Fruit fly (Drosophila melanogaster) whole organism, embryonic: Measurements from ENCODE around the gene flfl.

Source experiments
- Asciz ChIP-seq: fragments of 200-800 bp; sonication (Bioruptor generic); optimal IDR thresholded peaks from 2 replicates; lab custom pipeline; 2017; ENCODE audit warnings: missing biosample characterization, mild to moderate bottlenecking, missing genetic modification characterization, missing genetic modification reagents
- BtbVII ChIP-seq: fragments of 200-800 bp; sonication (Bioruptor generic); optimal IDR thresholded peaks from 3 replicates; lab custom pipeline; 2017; ENCODE audit warnings: missing biosample characterization, mild to moderate bottlenecking, missing genetic modification characterization
- C15 ChIP-seq: fragments of 200-800 bp; sonication (Bioruptor generic); IDR thresholded peaks from 3 replicates; pipeline ENCODE4 v1.3.6; 2022; ENCODE audit warnings: missing biosample characterization, missing genetic modification characterization
- CG10431 ChIP-seq: fragments of 200-800 bp; sonication (Bioruptor generic); optimal IDR thresholded peaks from 3 replicates; lab custom pipeline; 2018; ENCODE audit warnings: missing biosample characterization, mild to moderate bottlenecking, missing genetic modification characterization
- CG2199 ChIP-seq: fragments of 200-800 bp; sonication (Bioruptor generic); IDR thresholded peaks from 3 replicates; pipeline ENCODE4 v1.3.6; 2022; ENCODE audit warnings: missing biosample characterization, missing genetic modification characterization
- CG2712 ChIP-seq: fragments of 200-800 bp; optimal IDR thresholded peaks from 3 replicates; lab custom pipeline; 2019; ENCODE audit warnings: missing biosample characterization, mild to moderate bottlenecking, missing genetic modification characterization, moderate library complexity
- CG30403 ChIP-seq: fragments of 200-800 bp; sonication (Bioruptor generic); optimal IDR thresholded peaks from 3 replicates; lab custom pipeline; 2016; ENCODE audit warnings: missing biosample characterization, missing genetic modification characterization
- CG3407 ChIP-seq: fragments of 200-800 bp; sonication (Bioruptor generic); optimal IDR thresholded peaks from 2 replicates; lab custom pipeline; 2018; ENCODE audit warnings: missing biosample characterization, mild to moderate bottlenecking, missing genetic modification characterization
- CG4404 ChIP-seq: fragments of 200-800 bp; sonication (Bioruptor generic); IDR thresholded peaks from 2 replicates; pipeline ENCODE4 v1.3.6; 2022; ENCODE audit warnings: missing biosample characterization, missing genetic modification characterization
- CG4424 ChIP-seq: fragments of 200-800 bp; sonication (Bioruptor generic); optimal IDR thresholded peaks from 3 replicates; lab custom pipeline; 2016; ENCODE audit warnings: missing biosample characterization, missing genetic modification characterization
- CG4617 ChIP-seq: fragments of 200-800 bp; sonication (Bioruptor generic); optimal IDR thresholded peaks from 3 replicates; lab custom pipeline; 2016; ENCODE audit warnings: missing biosample characterization, missing genetic modification characterization, borderline replicate concordance
- CG5180 ChIP-seq: fragments of 200-800 bp; sonication (Bioruptor generic); optimal IDR thresholded peaks from 3 replicates; lab custom pipeline; 2017; ENCODE audit warnings: missing biosample characterization, missing genetic modification characterization, mild to moderate bottlenecking, moderate library complexity, missing genetic modification reagents
- CG6654 ChIP-seq: fragments of 200-800 bp; sonication (Bioruptor generic); optimal IDR thresholded peaks from 2 replicates; lab custom pipeline; 2017; ENCODE audit warnings: missing biosample characterization, mild to moderate bottlenecking, missing genetic modification characterization
- CG7745 ChIP-seq: fragments of 200-800 bp; sonication (Bioruptor generic); optimal IDR thresholded peaks from 2 replicates; lab custom pipeline; 2018; ENCODE audit warnings: missing biosample characterization, mild to moderate bottlenecking, missing genetic modification characterization, moderate library complexity
- CG7928 ChIP-seq: fragments of 200-800 bp; sonication (Bioruptor generic); optimal IDR thresholded peaks from 2 replicates; lab custom pipeline; 2017; ENCODE audit warnings: missing biosample characterization, mild to moderate bottlenecking, missing genetic modification characterization
- CTCF ChIP-seq: fragments of 200-800 bp; sonication (Bioruptor generic); optimal IDR thresholded peaks from 2 replicates; lab custom pipeline; 2017; ENCODE audit warnings: missing biosample characterization, mild to moderate bottlenecking, missing genetic modification characterization, moderate library complexity
- Chrac-16 ChIP-seq: fragments of 200-800 bp; sonication (Bioruptor generic); optimal IDR thresholded peaks from 3 replicates; lab custom pipeline; 2016; ENCODE audit warnings: missing biosample characterization, missing genetic modification characterization
- Dip3 ChIP-seq: fragments of 200-800 bp; sonication (Bioruptor generic); optimal IDR thresholded peaks from 3 replicates; lab custom pipeline; 2016; ENCODE audit warnings: missing biosample characterization, missing genetic modification characterization
- Fer2 ChIP-seq: fragments of 200-800 bp; sonication (Bioruptor generic); optimal IDR thresholded peaks from 2 replicates; lab custom pipeline; 2018; ENCODE audit warnings: missing biosample characterization, mild to moderate bottlenecking, missing genetic modification characterization, moderate library complexity
- HLH54F ChIP-seq: fragments of 200-800 bp; sonication (Bioruptor generic); optimal IDR thresholded peaks from 3 replicates; lab custom pipeline; 2016; ENCODE audit warnings: missing biosample characterization, missing genetic modification characterization
- HmgD ChIP-seq: fragments of 200-800 bp; sonication (Bioruptor generic); optimal IDR thresholded peaks from 3 replicates; lab custom pipeline; 2016; ENCODE audit warnings: missing biosample characterization, missing genetic modification characterization
- Hr78 ChIP-seq, 2 experiments: fragments of 200-800 bp in 1 of 2; fragments of >200 bp in 1 of 2; sonication (Bioruptor generic) in 1 of 2; optimal IDR thresholded peaks; 2 replicates each; lab custom pipeline; 2017 to 2019; ENCODE audit warnings: missing biosample characterization in 2 of 2, missing genetic modification characterization in 2 of 2, mild to moderate bottlenecking in 1 of 2, moderate library complexity in 1 of 2
- Lpt ChIP-seq: fragments of >200 bp; optimal IDR thresholded peaks from 2 replicates; lab custom pipeline; 2018; ENCODE audit warnings: missing biosample characterization, missing genetic modification characterization
- Max ChIP-seq: fragments of 200-800 bp; sonication (Bioruptor generic); optimal IDR thresholded peaks from 2 replicates; lab custom pipeline; 2016; ENCODE audit warnings: missing biosample characterization, mild to moderate bottlenecking, missing genetic modification characterization
- Med ChIP-seq: fragments of 200-800 bp; sonication (Bioruptor generic); peaks from one replicate; lab custom pipeline; 2016; ENCODE audit warnings: missing biosample characterization, missing genetic modification characterization, mild to moderate bottlenecking, inconsistent platforms, moderate library complexity
- Myb ChIP-seq: fragments of 200-800 bp; sonication (Bioruptor generic); optimal IDR thresholded peaks from 2 replicates; lab custom pipeline; 2016; ENCODE audit warnings: missing biosample characterization, missing genetic modification characterization
- Rfx ChIP-seq: fragments of 200-800 bp; sonication (Bioruptor generic); IDR thresholded peaks from 2 replicates; pipeline ENCODE4 v1.3.6; 2022; ENCODE audit warnings: missing biosample characterization, missing genetic modification characterization
- abd-A ChIP-seq: fragments of 200-800 bp; sonication (Bioruptor generic); optimal IDR thresholded peaks from 3 replicates; lab custom pipeline; 2019; ENCODE audit warnings: missing biosample characterization, mild to moderate bottlenecking, missing genetic modification characterization, moderate library complexity
- ap ChIP-seq: fragments of 200-800 bp; sonication (Bioruptor generic); IDR thresholded peaks from 2 replicates; pipeline ENCODE4 v1.3.6; 2022; ENCODE audit warnings: missing biosample characterization, missing genetic modification characterization
- ara ChIP-seq: fragments of 200-800 bp; sonication (Bioruptor generic); IDR thresholded peaks from 2 replicates; pipeline ENCODE4 v1.3.6; 2022; ENCODE audit warnings: missing biosample characterization, missing genetic modification characterization
- bab2 ChIP-seq: fragments of 200-800 bp; sonication (Bioruptor generic); optimal IDR thresholded peaks from 2 replicates; lab custom pipeline; 2016; ENCODE audit warnings: missing biosample characterization, missing genetic modification characterization
- disco-r ChIP-seq: fragments of 200-800 bp; sonication (Bioruptor generic); optimal IDR thresholded peaks from 2 replicates; lab custom pipeline; 2016; ENCODE audit warnings: missing biosample characterization, missing genetic modification characterization
- dm ChIP-seq: fragments of 200-800 bp; sonication (Bioruptor generic); optimal IDR thresholded peaks from 3 replicates; lab custom pipeline; 2016; ENCODE audit warnings: missing biosample characterization, missing genetic modification characterization
- grau ChIP-seq: fragments of 200-800 bp; optimal IDR thresholded peaks from 3 replicates; lab custom pipeline; 2019; ENCODE audit warnings: missing biosample characterization, mild to moderate bottlenecking, missing genetic modification characterization, moderate library complexity
- hbn ChIP-seq: fragments of 200-800 bp; sonication (Bioruptor generic); IDR thresholded peaks from 2 replicates; pipeline ENCODE4 v1.3.6; 2022; ENCODE audit warnings: missing biosample characterization, missing genetic modification characterization; ENCODE audit not compliant: partially characterized antibody
- inv ChIP-seq: fragments of 200-800 bp; sonication (Bioruptor generic); IDR thresholded peaks from 2 replicates; pipeline ENCODE4 v1.3.6; 2022; ENCODE audit warnings: missing biosample characterization, missing genetic modification characterization; ENCODE audit not compliant: partially characterized antibody
- knrl ChIP-seq: fragments of 200-800 bp; sonication (Bioruptor generic); IDR thresholded peaks from 3 replicates; pipeline ENCODE4 v1.3.6; 2022; ENCODE audit warnings: missing biosample characterization, missing genetic modification characterization; ENCODE audit not compliant: partially characterized antibody
- nau ChIP-seq: fragments of 200-800 bp; sonication (Bioruptor generic); optimal IDR thresholded peaks from 3 replicates; lab custom pipeline; 2017; ENCODE audit warnings: missing biosample characterization, mild to moderate bottlenecking, missing genetic modification characterization, missing genetic modification reagents
- org-1 ChIP-seq: fragments of 200-800 bp; sonication (Bioruptor generic); optimal IDR thresholded peaks from 2 replicates; lab custom pipeline; 2017; ENCODE audit warnings: missing biosample characterization, missing genetic modification characterization
- pnt ChIP-seq: fragments of 200-800 bp; sonication (Bioruptor generic); optimal IDR thresholded peaks from 3 replicates; lab custom pipeline; 2016; ENCODE audit warnings: missing biosample characterization, missing genetic modification characterization
- ranshi ChIP-seq: fragments of 200-800 bp; sonication (Bioruptor generic); IDR thresholded peaks from 2 replicates; pipeline ENCODE4 v1.3.6; 2022; ENCODE audit warnings: missing biosample characterization, missing genetic modification characterization
- run ChIP-seq: fragments of 200-800 bp; sonication (Bioruptor generic); optimal IDR thresholded peaks from 3 replicates; lab custom pipeline; 2018; ENCODE audit warnings: missing biosample characterization, mild to moderate bottlenecking, missing genetic modification characterization
- sens ChIP-seq: fragments of 200-800 bp; sonication (Bioruptor generic); peaks from one replicate; lab custom pipeline; 2016; ENCODE audit warnings: missing biosample characterization, missing genetic modification characterization
- sna ChIP-seq: fragments of 200-800 bp; sonication (Bioruptor generic); IDR thresholded peaks from 2 replicates; pipeline ENCODE4 v1.3.6; 2022; ENCODE audit warnings: missing biosample characterization, missing genetic modification characterization; ENCODE audit not compliant: partially characterized antibody
- so ChIP-seq: fragments of 200-800 bp; sonication (Bioruptor generic); IDR thresholded peaks from 3 replicates; pipeline ENCODE4 v1.3.6; 2022; ENCODE audit warnings: missing biosample characterization, missing genetic modification characterization
- tio ChIP-seq: fragments of 200-800 bp; sonication (Bioruptor generic); optimal IDR thresholded peaks from 2 replicates; lab custom pipeline; 2017; ENCODE audit warnings: missing biosample characterization, missing genetic modification characterization, inconsistent platforms
- tx ChIP-seq: fragments of 200-800 bp; sonication (Bioruptor generic); optimal IDR thresholded peaks from 2 replicates; lab custom pipeline; 2016; ENCODE audit warnings: missing biosample characterization, missing genetic modification characterization
- z ChIP-seq: fragments of 200-800 bp; sonication (Bioruptor generic); IDR thresholded peaks from 3 replicates; pipeline ENCODE4 v1.3.6; 2022; ENCODE audit warnings: missing biosample characterization, missing genetic modification characterization
- zf30C ChIP-seq: fragments of 200-800 bp; sonication (Bioruptor generic); optimal IDR thresholded peaks from 3 replicates; lab custom pipeline; 2018; ENCODE audit warnings: missing biosample characterization, mild to moderate bottlenecking, missing genetic modification characterization

Gene flfl

dm6 chr3R:13676137-13677086, 7.3 kb upstream of the flfl start, which contains the start of the genes Lkb1 and CG9588 (continued):
- peak; percentile 67 for TF ChIP-seq Dip3 (GFP tag; lab: Kevin White, UChicago)
- TF ChIP-seq CG3407 (GFP tag; lab: Kevin White, UChicago), result no peak
- no peak for TF ChIP-seq Lpt (GFP tag; lab: Kevin White, UChicago)
- TF ChIP-seq bab2 (GFP tag; lab: Kevin White, UChicago), result peak; percentile 55
- TF ChIP-seq CG30403 (GFP tag; lab: Kevin White, UChicago), result peak; percentile 37
- TF ChIP-seq knrl (GFP tag; lab: Robert Waterston, UW), result no peak; the same call in 2 of the 3 replicates
- TF ChIP-seq nau, result no peak
- TF ChIP-seq Myb (GFP tag; lab: Kevin White, UChicago), result peak; percentile 52
- peak; percentile 76 for TF ChIP-seq ap (GFP tag; lab: Robert Waterston, UW)
- TF ChIP-seq ranshi (GFP tag; lab: Robert Waterston, UW), result peak; percentile 62
- no peak for TF ChIP-seq z (GFP tag; lab: Robert Waterston, UW)
- TF ChIP-seq hbn, result no peak
- no peak for TF ChIP-seq inv (GFP tag; lab: Robert Waterston, UW)
- peak; percentile 1 for TF ChIP-seq tx (GFP tag; lab: Kevin White, UChicago)
- no peak for TF ChIP-seq Fer2 (tag; lab: Kevin White, UChicago)
- TF ChIP-seq CG4424 (GFP tag; lab: Kevin White, UChicago), result no peak
- TF ChIP-seq C15, result 0 out of 3 replicates have a peak, but pooled peaks have one; percentile 47
- TF ChIP-seq CG2199 (GFP tag; lab: Robert Waterston, UW), result no peak
- TF ChIP-seq abd-A (tag; lab: Kevin White, UChicago), result no peak
- peak; percentile 98 for TF ChIP-seq CG4617 (GFP tag; lab: Kevin White, UChicago)
- TF ChIP-seq disco-r (GFP tag; lab: Kevin White, UChicago), result peak; percentile 8
- TF ChIP-seq sens, result peak; percentile 89
- TF ChIP-seq BtbVII, result no peak
- peak; percentile 71 for TF ChIP-seq CG10431 (GFP tag; lab: Kevin White, UChicago)
- TF ChIP-seq dm (GFP tag; lab: Kevin White, UChicago), result peak; percentile 13
- TF ChIP-seq ara (GFP tag; lab: Robert Waterston, UW), result peak; percentile 80
- TF ChIP-seq tio, result no peak
- no peak for TF ChIP-seq HmgD (GFP tag; lab: Kevin White, UChicago)
- peak; percentile 71 for TF ChIP-seq CTCF (GFP tag; lab: Kevin White, UChicago)
- peak; percentile 93 for TF ChIP-seq CG7928 (GFP tag; lab: Kevin White, UChicago)
- TF ChIP-seq so (GFP tag; lab: Robert Waterston, UW), result peak; percentile 72; the same call in 2 of the 3 replicates
- TF ChIP-seq Rfx (GFP tag; lab: Robert Waterston, UW), result peak; percentile 85
- peak; percentile 51 for TF ChIP-seq Chrac-16 (GFP tag; lab: Kevin White, UChicago)
- no peak for TF ChIP-seq sna (GFP tag; lab: Robert Waterston, UW)
- no peak for TF ChIP-seq zf30C (GFP tag; lab: Kevin White, UChicago)
- TF ChIP-seq CG7745 (tag; lab: Kevin White, UChicago), result no peak
- TF ChIP-seq CG6654 (GFP tag; lab: Kevin White, UChicago), result peak; percentile 25
- peak; percentile 39 for TF ChIP-seq CG2712 (tag; lab: Kevin White, UChicago)
- TF ChIP-seq run (tag; lab: Kevin White, UChicago), result no peak
- no peak for TF ChIP-seq grau (tag; lab: Kevin White, UChicago)
- peak; percentile 42 for TF ChIP-seq pnt (GFP tag; lab: Kevin White, UChicago)
- peak; percentile 3 for TF ChIP-seq Max
- TF ChIP-seq org-1, result no peak
- TF ChIP-seq HLH54F (GFP tag; lab: Kevin White, UChicago), result peak; percentile 68
- no peak for TF ChIP-seq CG5180 (GFP tag; lab: Kevin White, UChicago)
- peak; percentile 93 for TF ChIP-seq Med
- peak; percentile 60 for TF ChIP-seq CG4404 (GFP tag; lab: Robert Waterston, UW)
- no peak for TF ChIP-seq Asciz
- no peak for TF ChIP-seq Hr78 (GFP tag; optimal IDR thresholded peaks at IDR 0.05; lab: Kevin White, UChicago)
